Worm (Caenorhabditis elegans): ENCODE results near the gene F10G7.10.

Gene F10G7.10

ce11 chrII:4673242-4673641 lies 52.8 kb downstream of the F10G7.10 start:
- TF ChIP-seq ZK546.5 (tag; optimal IDR thresholded peaks at IDR 0.05) (no peak), nhr-23 (tag; optimal IDR thresholded peaks at IDR 0.05) (no peak), nhr-12 (tag; optimal IDR thresholded peaks at IDR 0.05) (no peak)

- TF ChIP-seq ztf-4 (tag; optimal IDR thresholded peaks at IDR 0.05) (no peak), fos-1 (tag; optimal IDR thresholded peaks at IDR 0.05) (peak; percentile 9), unc-62 (GFP tag; optimal IDR thresholded peaks at IDR 0.05) (no peak), ama-1 (optimal IDR thresholded peaks at IDR 0.05) (no peak), nfya-1 (tag; optimal IDR thresholded peaks at IDR 0.05; ENCODE audit: insufficient read depth) (peak; percentile 72), ceh-9 (tag; optimal IDR thresholded peaks at IDR 0.05) (no peak), elt-3 (tag; optimal IDR thresholded peaks at IDR 0.05) (no peak), hmg-11 (tag; optimal IDR thresholded peaks at IDR 0.05) (no peak), zag-1 (tag; optimal IDR thresholded peaks at IDR 0.05) (no peak), nhr-43 (tag; optimal IDR thresholded peaks at IDR 0.05; ENCODE audit: poor library complexity, severe bottlenecking) (no peak), fkh-10 (GFP tag; optimal IDR thresholded peaks at IDR 0.05) (no peak), nhr-67 (tag; optimal IDR thresholded peaks at IDR 0.05) (no peak), nhr-23 (tag; optimal IDR thresholded peaks at IDR 0.05) (peak; percentile 41), pqm-1 (tag; optimal IDR thresholded peaks at IDR 0.05) (peak; percentile 33), egl-5 (tag; optimal IDR thresholded peaks at IDR 0.05) (peak; percentile 24), nhr-28 (tag; optimal IDR thresholded peaks at IDR 0.05) (no peak), lsy-12 (tag; optimal IDR thresholded peaks at IDR 0.05) (peak; percentile 8), snpc-4 (tag; optimal IDR thresholded peaks at IDR 0.05) (peak; percentile 43), jun-1 (tag; optimal IDR thresholded peaks at IDR 0.05) (peak; percentile 45), lin-39 (tag; optimal IDR thresholded peaks at IDR 0.05) (peak; percentile 90), lin-15B (tag; optimal IDR thresholded peaks at IDR 0.05) (peak; percentile 71), nhr-25 (tag; optimal IDR thresholded peaks at IDR 0.05) (peak; percentile 51), R02D3.7 (tag; optimal IDR thresholded peaks at IDR 0.05) (no peak), elt-2 (tag; optimal IDR thresholded peaks at IDR 0.05) (peak; percentile 46), nhr-76 (tag; optimal IDR thresholded peaks at IDR 0.05) (no peak)
These were observed 53.4 kb downstream of the F10G7.10 start, which contains the start of the genes clec-140 and hmg-11 for ce11 chrII:4672584-4673110. clec-140 (plus strand) TSS chrII:4673060. hmg-11 (plus strand) TSS chrII:4673085.

ce11 chrII:4671692-4672091 lies 54.4 kb downstream of the F10G7.10 start, which contains the start of gene T05A7.6:
T05A7.6 (minus strand) TSS chrII:4671792.
- TF ChIP-seq ztf-11 (tag; optimal IDR thresholded peaks at IDR 0.05) (no peak), elt-3 (tag; optimal IDR thresholded peaks at IDR 0.05) (no peak), ama-1 (optimal IDR thresholded peaks at IDR 0.05) (no peak), eor-1 (tag; optimal IDR thresholded peaks at IDR 0.05) (no peak), nhr-28 (tag; optimal IDR thresholded peaks at IDR 0.05) (no peak), nhr-67 (tag; optimal IDR thresholded peaks at IDR 0.05) (no peak), nhr-237 (tag; optimal IDR thresholded peaks at IDR 0.05) (no peak), nhr-12 (tag; optimal IDR thresholded peaks at IDR 0.05) (no peak), lin-15B (tag; optimal IDR thresholded peaks at IDR 0.05) (no peak), skn-1 (tag; optimal IDR thresholded peaks at IDR 0.05) (no peak), unc-62 (GFP tag; optimal IDR thresholded peaks at IDR 0.05) (no peak), daf-12 (tag; optimal IDR thresholded peaks at IDR 0.05) (no peak), aly-2 (tag; optimal IDR thresholded peaks at IDR 0.05) (no peak), egl-5 (tag; optimal IDR thresholded peaks at IDR 0.05) (no peak), nhr-43 (tag; optimal IDR thresholded peaks at IDR 0.05; ENCODE audit: poor library complexity, severe bottlenecking) (no peak), fos-1 (tag; optimal IDR thresholded peaks at IDR 0.05) (no peak), lin-39 (tag; optimal IDR thresholded peaks at IDR 0.05) (no peak), pqm-1 (tag; optimal IDR thresholded peaks at IDR 0.05) (no peak), lsy-12 (tag; optimal IDR thresholded peaks at IDR 0.05) (no peak)

- no peak for TF ChIP-seq tbx-2 (tag; optimal IDR thresholded peaks at IDR 0.05)
- no peak for TF ChIP-seq ceh-9 (tag; optimal IDR thresholded peaks at IDR 0.05)
- TF ChIP-seq ama-1 (optimal IDR thresholded peaks at IDR 0.05) = no peak
- no peak for TF ChIP-seq elt-1 (tag; optimal IDR thresholded peaks at IDR 0.05)
- TF ChIP-seq fos-1 (tag; optimal IDR thresholded peaks at IDR 0.05) = no peak
- TF ChIP-seq unc-39 (tag; optimal IDR thresholded peaks at IDR 0.05) = no peak
These were observed 58.5 kb downstream of the F10G7.10 start, which contains the start of gene fut-5 for ce11 chrII:4667572-4667971. fut-5 (minus strand) TSS chrII:4667672.
